Worm (Caenorhabditis elegans): ENCODE data around the gene F57C2.4.

Gene F57C2.4

DNA sequence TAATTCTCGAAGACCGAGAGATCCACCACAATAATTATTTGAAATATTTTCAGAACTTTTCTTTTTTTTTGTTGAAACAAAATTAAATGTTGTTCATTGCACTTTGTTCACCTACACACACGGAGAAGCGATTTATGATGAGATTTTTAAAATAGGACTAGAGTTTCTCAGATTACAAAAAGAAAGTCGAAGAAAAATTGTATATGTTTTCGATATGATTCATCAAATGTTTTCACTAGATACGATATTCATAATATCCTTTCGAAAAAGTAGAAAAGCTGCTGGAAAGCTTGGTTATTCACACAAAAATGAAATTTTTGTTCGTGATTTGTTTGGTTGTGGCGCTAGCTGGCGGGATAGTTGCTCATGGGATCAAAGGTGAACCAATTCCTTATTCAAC is at the start of gene F57C2.4:
TSS of gene F57C2.4 (plus strand) at position 301 of the 400 bp plus-strand sequence.
- TF ChIP-seq cog-1 (tag; optimal IDR thresholded peaks at IDR 0.05) (no peak), ref-1 (GFP tag; conservative IDR thresholded peaks at IDR 0.05) (no peak), T22C8.4 (GFP tag; IDR thresholded peaks at IDR 0.05) (no peak), ztf-23 (GFP tag; IDR thresholded peaks at IDR 0.05) (no peak), klf-2 (GFP tag; conservative IDR thresholded peaks at IDR 0.05) (no peak), tab-1 (GFP tag; IDR thresholded peaks at IDR 0.05) (no peak)

DNA sequence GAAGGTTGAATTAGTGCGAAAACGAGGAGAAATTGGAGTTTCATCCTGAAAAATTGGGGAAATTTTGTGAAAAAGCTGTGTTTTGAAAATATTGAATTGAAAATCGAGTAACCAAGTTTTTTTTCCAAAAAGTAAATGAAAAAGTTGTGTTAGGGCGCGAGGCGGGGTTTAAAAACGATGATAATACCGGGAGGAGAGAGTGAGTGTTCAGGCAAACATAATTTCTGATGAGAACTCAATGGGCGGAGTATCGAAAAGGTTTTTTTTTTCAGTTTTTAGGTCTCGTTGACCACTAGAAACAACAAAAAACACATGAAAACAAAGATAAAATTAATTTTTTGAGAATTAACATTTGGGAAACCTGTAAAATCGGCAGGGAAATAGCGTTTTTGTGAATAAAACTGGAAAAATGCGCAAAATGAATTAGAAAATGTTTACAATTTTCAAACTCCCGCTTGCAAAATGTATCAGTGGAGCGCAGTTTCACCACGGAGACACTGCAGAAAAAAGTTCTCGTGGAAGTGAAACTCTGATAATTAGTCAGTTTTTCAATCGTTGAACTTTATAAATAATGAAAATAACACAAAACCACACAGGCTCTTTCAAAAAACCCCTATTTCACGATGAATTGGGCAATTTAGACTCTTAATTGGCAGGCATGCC is 45.4 kb upstream of the F57C2.4 start, which contains the start of gene C13B4.1:
TSS of gene C13B4.1 (minus strand) at position 51 of the 663 bp plus-strand sequence.
- TF ChIP-seq ztf-23 (GFP tag; IDR thresholded peaks at IDR 0.05) (0 out of 2 replicates have a peak, but pooled peaks have one; percentile 9), flt-1 (GFP tag; IDR thresholded peaks at IDR 0.05) (no peak), cog-1 (tag; optimal IDR thresholded peaks at IDR 0.05) (no peak)

ce11 chrII:14480772-14481171 is 44.3 kb upstream of the F57C2.4 start:
- no peak for TF ChIP-seq ztf-23 (GFP tag; IDR thresholded peaks at IDR 0.05)
- TF ChIP-seq ref-1 (GFP tag; conservative IDR thresholded peaks at IDR 0.05), result no peak
- TF ChIP-seq klf-2 (GFP tag; conservative IDR thresholded peaks at IDR 0.05), result no peak
- no peak for TF ChIP-seq med-1 (GFP tag; optimal IDR thresholded peaks at IDR 0.05; ENCODE audit: insufficient read depth)
- no peak for TF ChIP-seq flt-1 (GFP tag; IDR thresholded peaks at IDR 0.05)
- no peak for TF ChIP-seq ztf-29 (GFP tag; IDR thresholded peaks at IDR 0.05)
- TF ChIP-seq tab-1 (GFP tag; IDR thresholded peaks at IDR 0.05), result no peak
- no peak for TF ChIP-seq T22C8.4 (GFP tag; IDR thresholded peaks at IDR 0.05)
- no peak for TF ChIP-seq cog-1 (tag; optimal IDR thresholded peaks at IDR 0.05)

DNA sequence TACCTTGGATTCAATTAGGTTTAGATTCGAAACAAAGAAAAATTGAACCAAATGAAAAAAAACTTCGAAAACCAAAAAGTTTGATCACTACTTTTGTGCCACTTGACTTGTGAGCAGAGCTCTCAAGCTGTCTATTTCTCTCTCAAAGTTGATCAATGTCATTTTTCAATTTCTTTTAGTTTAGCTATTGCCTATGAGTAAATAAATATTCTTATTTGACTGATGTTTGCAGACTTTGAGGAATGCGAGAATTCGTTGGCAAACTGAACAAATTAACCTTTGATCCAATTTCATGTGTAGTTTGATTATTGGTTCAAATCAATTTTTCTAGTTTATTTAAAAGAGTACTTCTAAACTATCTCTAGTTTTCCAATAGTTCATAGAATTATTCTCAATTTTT is 41.3 kb upstream of the F57C2.4 start:
- no peak for TF ChIP-seq cog-1 (tag; optimal IDR thresholded peaks at IDR 0.05)
- no peak for TF ChIP-seq med-1 (GFP tag; optimal IDR thresholded peaks at IDR 0.05; ENCODE audit: insufficient read depth)
- no peak for TF ChIP-seq tab-1 (GFP tag; IDR thresholded peaks at IDR 0.05)
- TF ChIP-seq ztf-29 (GFP tag; IDR thresholded peaks at IDR 0.05), result no peak

DNA sequence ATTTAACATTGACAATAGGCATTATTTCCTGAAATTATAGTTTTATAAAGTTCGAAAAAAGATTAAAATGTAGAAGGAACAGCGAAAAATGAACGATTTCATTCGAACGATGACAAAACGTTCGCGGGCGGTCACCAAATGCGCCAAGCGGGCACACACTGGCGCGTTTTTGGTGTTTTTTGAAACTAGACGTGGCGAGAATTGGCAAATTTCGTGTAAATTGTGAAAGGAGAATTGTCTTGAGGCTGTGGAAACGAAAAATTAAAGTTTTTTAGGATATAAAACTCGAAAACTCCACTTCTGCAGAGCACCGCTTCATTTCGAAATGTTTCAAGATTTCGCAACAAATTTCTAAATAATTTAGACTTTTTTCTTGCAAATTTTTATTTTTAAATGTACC is 36.5 kb upstream of the F57C2.4 start, which contains the start of gene usp-14:
TSS of gene usp-14 (minus strand) at position 28 of the 400 bp plus-strand sequence.
- TF ChIP-seq flt-1 (GFP tag; IDR thresholded peaks at IDR 0.05) (no peak), ztf-23 (GFP tag; IDR thresholded peaks at IDR 0.05) (peak; percentile 62; the same call in 1 of the 2 replicates), ref-1 (GFP tag; conservative IDR thresholded peaks at IDR 0.05) (no peak)

- TF ChIP-seq cog-1 (tag; optimal IDR thresholded peaks at IDR 0.05) (no peak), flt-1 (GFP tag; IDR thresholded peaks at IDR 0.05) (0 out of 2 replicates have a peak, but pooled peaks have one; percentile 24)
These were observed 35.7 kb upstream of the F57C2.4 start, which contains the start of gene vnut-1 for ce11 chrII:14489407-14489806. TSS of gene vnut-1 (plus strand) at chrII:14489802.

ce11 chrII:14492592-14493196 is 32.4 kb upstream of the F57C2.4 start:
- no peak for TF ChIP-seq ztf-29 (GFP tag; IDR thresholded peaks at IDR 0.05)
- no peak for TF ChIP-seq ztf-23 (GFP tag; IDR thresholded peaks at IDR 0.05)
- no peak for TF ChIP-seq klf-2 (GFP tag; conservative IDR thresholded peaks at IDR 0.05)
- no peak for TF ChIP-seq tab-1 (GFP tag; IDR thresholded peaks at IDR 0.05)
- no peak for TF ChIP-seq T22C8.4 (GFP tag; IDR thresholded peaks at IDR 0.05)
- TF ChIP-seq ref-1 (GFP tag; conservative IDR thresholded peaks at IDR 0.05), result no peak
- TF ChIP-seq med-1 (GFP tag; optimal IDR thresholded peaks at IDR 0.05; ENCODE audit: insufficient read depth), result no peak
- TF ChIP-seq flt-1 (GFP tag; IDR thresholded peaks at IDR 0.05), result no peak
- no peak for TF ChIP-seq cog-1 (tag; optimal IDR thresholded peaks at IDR 0.05)

ce11 chrII:14494014-14494413 is 31.1 kb upstream of the F57C2.4 start:
- TF ChIP-seq klf-2 (GFP tag; conservative IDR thresholded peaks at IDR 0.05), result no peak
- TF ChIP-seq tab-1 (GFP tag; IDR thresholded peaks at IDR 0.05), result no peak
- TF ChIP-seq ztf-29 (GFP tag; IDR thresholded peaks at IDR 0.05), result no peak
- no peak for TF ChIP-seq cog-1 (tag; optimal IDR thresholded peaks at IDR 0.05)
- no peak for TF ChIP-seq T22C8.4 (GFP tag; IDR thresholded peaks at IDR 0.05)
- TF ChIP-seq ztf-23 (GFP tag; IDR thresholded peaks at IDR 0.05), result no peak
- no peak for TF ChIP-seq flt-1 (GFP tag; IDR thresholded peaks at IDR 0.05)

DNA sequence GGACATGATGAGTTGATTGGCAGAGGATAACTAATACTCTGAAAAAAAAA is 30.9 kb upstream of the F57C2.4 start, which contains the start of gene cysl-2:
TSS of gene cysl-2 (minus strand) at position 38 of the 50 bp plus-strand sequence.
- TF ChIP-seq med-1 (GFP tag; optimal IDR thresholded peaks at IDR 0.05; ENCODE audit: insufficient read depth) (no peak), flt-1 (GFP tag; IDR thresholded peaks at IDR 0.05) (no peak), klf-2 (GFP tag; conservative IDR thresholded peaks at IDR 0.05) (no peak), cog-1 (tag; optimal IDR thresholded peaks at IDR 0.05) (no peak), T22C8.4 (GFP tag; IDR thresholded peaks at IDR 0.05) (no peak), ztf-23 (GFP tag; IDR thresholded peaks at IDR 0.05) (no peak), ztf-29 (GFP tag; IDR thresholded peaks at IDR 0.05) (no peak), ref-1 (GFP tag; conservative IDR thresholded peaks at IDR 0.05) (no peak), tab-1 (GFP tag; IDR thresholded peaks at IDR 0.05) (no peak)

ce11 chrII:14494464-14494863 is 30.6 kb upstream of the F57C2.4 start:
- no peak for TF ChIP-seq T22C8.4 (GFP tag; IDR thresholded peaks at IDR 0.05)
- no peak for TF ChIP-seq tab-1 (GFP tag; IDR thresholded peaks at IDR 0.05)
- TF ChIP-seq ztf-29 (GFP tag; IDR thresholded peaks at IDR 0.05), result no peak
- TF ChIP-seq ref-1 (GFP tag; conservative IDR thresholded peaks at IDR 0.05), result no peak

- TF ChIP-seq cog-1 (tag; optimal IDR thresholded peaks at IDR 0.05), result no peak
- TF ChIP-seq tab-1 (GFP tag; IDR thresholded peaks at IDR 0.05), result no peak
- no peak for TF ChIP-seq ztf-23 (GFP tag; IDR thresholded peaks at IDR 0.05)
- TF ChIP-seq ztf-29 (GFP tag; IDR thresholded peaks at IDR 0.05), result no peak
- no peak for TF ChIP-seq flt-1 (GFP tag; IDR thresholded peaks at IDR 0.05)
- TF ChIP-seq ref-1 (GFP tag; conservative IDR thresholded peaks at IDR 0.05), result no peak
- TF ChIP-seq med-1 (GFP tag; optimal IDR thresholded peaks at IDR 0.05; ENCODE audit: insufficient read depth), result no peak
- no peak for TF ChIP-seq T22C8.4 (GFP tag; IDR thresholded peaks at IDR 0.05)
- TF ChIP-seq klf-2 (GFP tag; conservative IDR thresholded peaks at IDR 0.05), result no peak
These were observed 29.8 kb upstream of the F57C2.4 start for ce11 chrII:14495341-14495740.

Data from whole organism, midembryonic.